Worm (Caenorhabditis elegans): ENCODE data around the gene adr-2.

ce11 chrIII:7275296-7275695, 42.6 kb upstream of the adr-2 start, which contains the start of gene psd-1:
- TF ChIP-seq fkh-10 (GFP tag; optimal IDR thresholded peaks at IDR 0.05): no peak
- no peak for TF ChIP-seq dmd-6 (GFP tag; IDR thresholded peaks at IDR 0.05)

All from whole organism, L4 larva.